Worm (Caenorhabditis elegans): ENCODE measurements around the gene C25F9.9.

ce11 chrV:19390029-19390428 lies 26.4 kb upstream of the C25F9.9 start, which contains the start of gene slcr-46.2:
- TF ChIP-seq saeg-2 (GFP tag; IDR thresholded peaks at IDR 0.05), result no peak
- TF ChIP-seq nhr-77 (tag; optimal IDR thresholded peaks at IDR 0.05), result no peak
- no peak for TF ChIP-seq vab-7 (GFP tag; IDR thresholded peaks at IDR 0.05)
- TF ChIP-seq ZK546.5 (tag; optimal IDR thresholded peaks at IDR 0.05), result no peak
- no peak for TF ChIP-seq pha-4 (GFP tag; IDR thresholded peaks at IDR 0.05)
- no peak for TF ChIP-seq pha-4 (tag; optimal IDR thresholded peaks at IDR 0.05)
- TF ChIP-seq Y75B8A.6 (GFP tag; IDR thresholded peaks at IDR 0.05), result no peak
- no peak for TF ChIP-seq ceh-32 (tag; optimal IDR thresholded peaks at IDR 0.05; ENCODE audit: poor library complexity)
